Worm (Caenorhabditis elegans): Measurements from ENCODE around the gene ttbk-6.

The ttbk-6 gene

DNA sequence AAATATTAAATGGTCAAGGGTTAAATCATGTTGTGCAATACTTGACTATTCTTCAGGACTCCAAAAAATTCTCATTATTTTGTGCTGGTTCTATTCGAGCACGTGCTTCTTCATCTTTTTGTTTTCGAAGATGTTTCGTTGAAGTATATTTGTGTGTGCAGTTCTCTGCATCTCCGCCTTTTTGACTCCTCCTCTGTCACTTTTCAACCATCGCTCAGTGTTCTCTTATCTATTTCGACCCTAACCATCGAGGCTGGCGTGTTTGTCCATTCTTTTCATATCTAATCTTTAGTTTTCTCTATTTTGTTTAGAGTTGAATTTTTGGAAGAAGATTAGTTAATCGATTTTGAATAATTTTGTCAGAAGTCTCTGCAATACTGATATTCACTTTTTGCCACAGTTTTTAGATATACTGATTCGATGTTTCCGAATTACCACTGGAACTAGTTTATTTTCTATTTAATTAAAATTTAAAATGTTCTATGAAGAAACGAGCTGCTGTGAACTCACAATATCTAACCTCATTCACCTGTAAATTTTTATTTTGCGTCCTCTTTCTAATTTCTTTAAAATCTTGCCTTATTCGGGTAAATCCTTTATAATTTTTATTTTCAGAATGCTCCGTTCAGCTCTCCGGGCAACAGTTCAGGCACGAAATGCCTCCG lies 2.8 kb downstream of the ttbk-6 start, which contains the start of gene alh-1:
Gene alh-1 (plus strand): TSS at position 615 of the 665 bp plus-strand sequence.
- no peak for TF ChIP-seq pha-4 (GFP tag; IDR thresholded peaks at IDR 0.05)
- peak; percentile 23 for TF ChIP-seq pha-4 (tag; optimal IDR thresholded peaks at IDR 0.05)
- peak in 1 of 2 experiments; percentile 67 for TF ChIP-seq mdl-1 (tag; optimal IDR thresholded peaks at IDR 0.05)
- TF ChIP-seq T20F7.1 (GFP tag; optimal IDR thresholded peaks at IDR 0.05): peak; percentile 12
- peak; percentile 20 for TF ChIP-seq aha-1 (tag)
- peak; percentile 21 for TF ChIP-seq hlh-30 (tag; optimal IDR thresholded peaks at IDR 0.05; ENCODE audit: insufficient read depth)
- TF ChIP-seq mdt-29 (GFP tag; IDR thresholded peaks at IDR 0.05): no peak
- peak; percentile 73 for TF ChIP-seq dmd-6 (GFP tag; IDR thresholded peaks at IDR 0.05)
- TF ChIP-seq F26F4.8 (GFP tag; conservative IDR thresholded peaks at IDR 0.05): no peak
- no peak for TF ChIP-seq tra-1 (GFP tag; IDR thresholded peaks at IDR 0.05)
- TF ChIP-seq aly-2 (tag; optimal IDR thresholded peaks at IDR 0.05): no peak
- peak; percentile 69 for TF ChIP-seq dve-1 (tag; optimal IDR thresholded peaks at IDR 0.05; ENCODE audit: insufficient read depth)
- no peak for TF ChIP-seq mep-1 (tag; optimal IDR thresholded peaks at IDR 0.05)
- TF ChIP-seq fos-1 (tag; optimal IDR thresholded peaks at IDR 0.05): no peak
- TF ChIP-seq nhr-6 (tag; optimal IDR thresholded peaks at IDR 0.05): no peak
- no peak for TF ChIP-seq T26A8.4 (GFP tag; IDR thresholded peaks at IDR 0.05)
- peak; percentile 54 for TF ChIP-seq nhr-28 (tag; optimal IDR thresholded peaks at IDR 0.05)
- peak; percentile 53 for TF ChIP-seq mxl-3 (GFP tag; optimal IDR thresholded peaks at IDR 0.05)
- no peak for TF ChIP-seq ceh-82 (tag; optimal IDR thresholded peaks at IDR 0.05)
- TF ChIP-seq ztf-7 (tag; optimal IDR thresholded peaks at IDR 0.05): no peak
- TF ChIP-seq hlh-11 (tag; optimal IDR thresholded peaks at IDR 0.05): peak; percentile 75
- no peak for TF ChIP-seq daf-12 (tag; optimal IDR thresholded peaks at IDR 0.05)
- no peak for TF ChIP-seq arid-1 (GFP tag; conservative IDR thresholded peaks at IDR 0.05)
- TF ChIP-seq cey-2 (tag; optimal IDR thresholded peaks at IDR 0.05; ENCODE audit: borderline replicate concordance, insufficient read depth): no peak
- no peak for TF ChIP-seq daf-16 (GFP tag; optimal IDR thresholded peaks at IDR 0.05)
- TF ChIP-seq daf-16 (tag; optimal IDR thresholded peaks at IDR 0.05): peak; percentile 79
- peak; percentile 35 for TF ChIP-seq nhr-77 (tag; optimal IDR thresholded peaks at IDR 0.05)
- TF ChIP-seq lsy-2 (tag; optimal IDR thresholded peaks at IDR 0.05): peak in 1 of 2 experiments; percentile 12
- TF ChIP-seq rbr-2 (tag; optimal IDR thresholded peaks at IDR 0.05): no peak
- TF ChIP-seq pqm-1 (tag; optimal IDR thresholded peaks at IDR 0.05): peak; percentile 78
- peak in 1 of 2 experiments; percentile 74 for TF ChIP-seq unc-62 (GFP tag; optimal IDR thresholded peaks at IDR 0.05 in 1 of 2)
- no peak for TF ChIP-seq unc-62 (tag; optimal IDR thresholded peaks at IDR 0.05)
- TF ChIP-seq nhr-111 (GFP tag; optimal IDR thresholded peaks at IDR 0.05): no peak
- no peak for TF ChIP-seq sdz-12 (GFP tag; optimal IDR thresholded peaks at IDR 0.05)

DNA sequence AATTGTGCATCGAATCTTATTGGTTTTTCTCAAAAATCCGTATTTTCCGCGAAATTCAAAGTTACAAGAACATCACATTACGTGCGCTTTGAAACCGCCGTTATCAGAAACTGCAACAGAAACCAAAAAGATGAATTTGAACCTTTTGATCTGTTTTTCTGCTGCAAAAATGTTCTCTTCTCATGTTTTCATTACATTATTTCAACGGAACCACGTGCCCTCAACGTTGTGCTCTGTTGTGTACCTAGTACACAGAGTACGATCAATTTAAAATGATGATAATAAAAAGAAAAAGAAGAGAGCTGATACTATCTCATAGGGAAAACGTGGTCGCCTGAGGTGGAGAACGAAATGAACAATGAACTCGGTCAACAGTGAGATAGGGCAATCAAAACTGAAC lies 3.6 kb downstream of the ttbk-6 start:
- TF ChIP-seq unc-62 (GFP tag; optimal IDR thresholded peaks at IDR 0.05 in 1 of 2) (peak in 1 of 2 experiments; percentile 78), unc-62 (tag; optimal IDR thresholded peaks at IDR 0.05) (no peak), ctbp-1 (GFP tag; IDR thresholded peaks at IDR 0.05) (no peak), nhr-102 (tag; optimal IDR thresholded peaks at IDR 0.05) (peak; percentile 53), nhr-237 (tag; optimal IDR thresholded peaks at IDR 0.05) (no peak), pqm-1 (tag; optimal IDR thresholded peaks at IDR 0.05) (peak; percentile 64), hlh-11 (tag; optimal IDR thresholded peaks at IDR 0.05) (peak; percentile 94), Y5F2A.4 (GFP tag; optimal IDR thresholded peaks at IDR 0.05) (no peak), nhr-48 (tag; optimal IDR thresholded peaks at IDR 0.05) (peak; percentile 88), nhr-25 (tag; optimal IDR thresholded peaks at IDR 0.05; ENCODE audit: borderline replicate concordance, insufficient read depth) (no peak), lin-38 (GFP tag; IDR thresholded peaks at IDR 0.05) (0 out of 2 replicates have a peak, but pooled peaks have one; percentile 30), lsy-2 (tag; optimal IDR thresholded peaks at IDR 0.05) (peak in 1 of 2 experiments; percentile 75), tra-1 (GFP tag; IDR thresholded peaks at IDR 0.05) (peak; percentile 61; the same call in 1 of the 2 replicates), daf-12 (tag; optimal IDR thresholded peaks at IDR 0.05) (no peak), nhr-77 (tag; optimal IDR thresholded peaks at IDR 0.05) (peak; percentile 88), zfp-2 (tag; optimal IDR thresholded peaks at IDR 0.05) (no peak), Y105C5A.15 (GFP tag; IDR thresholded peaks at IDR 0.05) (no peak), dve-1 (tag; optimal IDR thresholded peaks at IDR 0.05; ENCODE audit: insufficient read depth) (peak; percentile 95), mdl-1 (tag; optimal IDR thresholded peaks at IDR 0.05) (peak in 1 of 2 experiments; percentile 95), daf-8 (GFP tag; IDR thresholded peaks at IDR 0.05) (no peak), ceh-62 (tag; optimal IDR thresholded peaks at IDR 0.05) (no peak), mxl-3 (GFP tag; optimal IDR thresholded peaks at IDR 0.05) (peak; percentile 97), mxl-2 (GFP tag; conservative IDR thresholded peaks at IDR 0.05) (no peak), php-3 (GFP tag; IDR thresholded peaks at IDR 0.05) (0 out of 2 replicates have a peak, but pooled peaks have one; percentile 43), pha-4 (GFP tag; IDR thresholded peaks at IDR 0.05) (peak; percentile 46; the same call in 1 of the 2 replicates), pha-4 (tag; optimal IDR thresholded peaks at IDR 0.05) (peak; percentile 84), sdz-12 (GFP tag; optimal IDR thresholded peaks at IDR 0.05) (no peak), nhr-28 (tag; optimal IDR thresholded peaks at IDR 0.05) (peak; percentile 97), zip-2 (tag; optimal IDR thresholded peaks at IDR 0.05) (no peak)
